Fruit fly (Drosophila melanogaster): Measurements from ENCODE around the gene hyx.

The hyx gene

DNA sequence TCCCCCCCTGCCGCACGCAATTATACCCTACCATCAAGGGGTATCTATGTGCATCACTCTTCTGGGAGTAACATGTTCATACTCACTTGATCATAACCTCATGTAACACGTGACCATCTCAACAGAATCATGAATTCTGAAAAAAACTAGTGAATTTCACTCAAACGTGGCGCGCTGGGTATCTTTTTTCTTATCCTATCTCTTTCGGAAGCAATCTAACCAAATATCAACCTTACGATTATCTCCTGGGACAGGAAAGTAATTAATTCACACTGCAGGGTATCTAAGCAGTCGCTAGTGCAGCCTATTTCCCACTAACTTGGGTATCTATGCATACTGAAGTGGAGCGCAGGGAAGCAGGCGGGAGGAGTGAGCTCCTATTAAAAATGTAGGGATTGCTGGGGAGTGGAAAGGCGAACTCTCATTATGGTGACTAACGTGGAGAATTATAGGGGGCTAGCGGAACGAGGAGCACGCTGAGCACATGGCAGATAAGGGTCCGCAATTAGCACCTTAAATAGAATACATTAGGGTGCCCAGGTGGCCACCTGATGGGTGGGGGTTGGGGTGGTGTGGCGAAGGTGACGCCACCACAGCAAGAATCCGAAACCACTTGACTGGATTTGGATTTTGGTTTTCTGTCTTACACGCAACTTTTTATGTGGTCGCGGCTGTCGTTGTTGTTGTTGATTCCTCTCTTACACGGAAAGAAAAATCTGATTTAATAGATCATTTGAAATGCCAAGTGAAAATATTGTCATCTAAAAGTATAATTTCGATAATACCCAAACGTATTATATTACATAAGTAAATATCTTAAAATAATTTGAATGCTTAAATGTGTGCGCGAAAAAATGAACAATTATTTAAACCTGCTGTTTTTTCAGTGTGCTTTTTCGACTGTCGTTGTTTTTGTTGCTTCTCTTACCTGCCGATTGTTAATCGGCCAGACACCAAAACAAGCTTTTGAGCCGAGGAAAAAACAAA is 16.9 kb downstream of the hyx start:
- TF ChIP-seq CG7045 (GFP tag; optimal IDR thresholded peaks at IDR 0.05), result peak; percentile 77
- TF ChIP-seq cnc (optimal IDR thresholded peaks at IDR 0.05), result no peak
- peak; percentile 52 for TF ChIP-seq Hr96 (GFP tag; optimal IDR thresholded peaks at IDR 0.05)
- TF ChIP-seq cic (GFP tag; optimal IDR thresholded peaks at IDR 0.05), result no peak
- peak; percentile 9 for TF ChIP-seq pad (GFP tag; optimal IDR thresholded peaks at IDR 0.05)
- TF ChIP-seq toe (GFP tag; optimal IDR thresholded peaks at IDR 0.05), result peak; percentile 14
- TF ChIP-seq CG33017 (tag; optimal IDR thresholded peaks at IDR 0.05), result peak; percentile 73
- TF ChIP-seq CG11617 (GFP tag; optimal IDR thresholded peaks at IDR 0.05), result peak; percentile 44
- TF ChIP-seq CG1620 (GFP tag; optimal IDR thresholded peaks at IDR 0.05), result peak; percentile 59
- TF ChIP-seq Crg-1 (GFP tag; optimal IDR thresholded peaks at IDR 0.05), result no peak
- TF ChIP-seq tj (GFP tag; optimal IDR thresholded peaks at IDR 0.05), result peak; percentile 86
- peak; percentile 83 for TF ChIP-seq CG14711 (tag; optimal IDR thresholded peaks at IDR 0.05)
- peak; percentile 43 for TF ChIP-seq CG5204 (GFP tag; optimal IDR thresholded peaks at IDR 0.05)
- TF ChIP-seq CG12768 (GFP tag; optimal IDR thresholded peaks at IDR 0.05), result no peak
- no peak for TF ChIP-seq ovo (GFP tag; optimal IDR thresholded peaks at IDR 0.05)
- peak; percentile 62 for TF ChIP-seq Mnt (GFP tag; optimal IDR thresholded peaks at IDR 0.05)
- TF ChIP-seq bab1 (GFP tag; optimal IDR thresholded peaks at IDR 0.05), result peak; percentile 89
- peak; percentile 92 for TF ChIP-seq kay (GFP tag; ENCODE audit: borderline replicate concordance)
- TF ChIP-seq CG7101 (tag; optimal IDR thresholded peaks at IDR 0.05), result peak; percentile 79
- no peak for TF ChIP-seq Clk (GFP tag; optimal IDR thresholded peaks at IDR 0.05)

DNA sequence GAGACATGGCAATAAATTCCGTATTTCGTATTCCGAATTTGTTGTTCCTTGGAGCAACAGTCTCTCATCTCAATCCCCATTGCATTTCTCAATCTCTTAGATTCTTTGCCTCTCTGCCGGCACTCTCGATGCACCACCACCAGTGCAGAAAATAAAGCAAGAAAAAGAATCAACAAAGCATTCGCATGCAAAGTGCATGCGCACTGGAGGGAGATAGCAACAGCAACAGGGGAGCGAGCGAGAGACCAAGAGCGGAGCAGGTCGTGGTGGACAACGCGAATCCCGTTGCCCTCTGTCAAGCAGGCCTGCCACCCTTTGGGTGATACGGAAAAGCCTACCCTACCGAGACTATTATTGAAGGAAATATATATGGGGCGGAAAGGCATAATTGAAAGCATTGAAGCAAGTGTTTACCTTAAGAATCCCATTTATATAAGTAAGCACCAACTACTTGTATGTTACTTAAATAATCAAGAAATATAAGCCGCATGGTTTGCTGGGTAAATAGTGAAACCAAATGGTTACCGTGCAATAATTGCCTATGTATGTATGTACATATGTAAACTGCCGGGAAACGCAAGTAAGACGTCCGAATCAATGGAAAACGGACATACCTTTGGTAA is 18.0 kb downstream of the hyx start:
- TF ChIP-seq CG7045 (GFP tag; optimal IDR thresholded peaks at IDR 0.05), result no peak
- peak; percentile 31 for TF ChIP-seq CG33017 (tag; optimal IDR thresholded peaks at IDR 0.05)
- peak; percentile 83 for TF ChIP-seq kay (GFP tag; ENCODE audit: borderline replicate concordance)
- TF ChIP-seq ovo (GFP tag; optimal IDR thresholded peaks at IDR 0.05), result peak; percentile 40
- TF ChIP-seq pad (GFP tag; optimal IDR thresholded peaks at IDR 0.05), result peak; percentile 90
- peak; percentile 37 for TF ChIP-seq Mnt (GFP tag; optimal IDR thresholded peaks at IDR 0.05)
- TF ChIP-seq Hr96 (GFP tag; optimal IDR thresholded peaks at IDR 0.05), result peak; percentile 50
- TF ChIP-seq CG1620 (GFP tag; optimal IDR thresholded peaks at IDR 0.05), result no peak

DNA sequence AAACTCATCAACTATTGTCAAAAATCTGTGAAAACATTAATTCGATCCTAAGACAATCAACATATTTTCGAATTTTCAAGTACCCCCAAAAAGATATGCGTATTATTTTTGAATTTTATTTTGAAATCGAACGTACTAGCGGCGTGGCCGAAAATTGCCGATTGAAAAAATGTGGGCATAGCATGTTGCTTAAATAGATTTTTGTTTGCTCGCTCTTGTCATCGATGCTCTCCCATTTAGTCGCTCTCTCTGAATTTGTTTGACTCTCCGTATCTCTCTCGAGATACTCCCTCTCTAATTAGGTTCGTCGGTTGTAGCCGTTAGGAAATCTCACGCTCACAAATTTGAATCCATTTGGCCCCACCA is 18.5 kb downstream of the hyx start:
- TF ChIP-seq CG14711 (tag; optimal IDR thresholded peaks at IDR 0.05) (no peak), CG7045 (GFP tag; optimal IDR thresholded peaks at IDR 0.05) (no peak), Crg-1 (GFP tag; optimal IDR thresholded peaks at IDR 0.05) (no peak), CG11617 (GFP tag; optimal IDR thresholded peaks at IDR 0.05) (no peak), bab1 (GFP tag; optimal IDR thresholded peaks at IDR 0.05) (no peak)

DNA sequence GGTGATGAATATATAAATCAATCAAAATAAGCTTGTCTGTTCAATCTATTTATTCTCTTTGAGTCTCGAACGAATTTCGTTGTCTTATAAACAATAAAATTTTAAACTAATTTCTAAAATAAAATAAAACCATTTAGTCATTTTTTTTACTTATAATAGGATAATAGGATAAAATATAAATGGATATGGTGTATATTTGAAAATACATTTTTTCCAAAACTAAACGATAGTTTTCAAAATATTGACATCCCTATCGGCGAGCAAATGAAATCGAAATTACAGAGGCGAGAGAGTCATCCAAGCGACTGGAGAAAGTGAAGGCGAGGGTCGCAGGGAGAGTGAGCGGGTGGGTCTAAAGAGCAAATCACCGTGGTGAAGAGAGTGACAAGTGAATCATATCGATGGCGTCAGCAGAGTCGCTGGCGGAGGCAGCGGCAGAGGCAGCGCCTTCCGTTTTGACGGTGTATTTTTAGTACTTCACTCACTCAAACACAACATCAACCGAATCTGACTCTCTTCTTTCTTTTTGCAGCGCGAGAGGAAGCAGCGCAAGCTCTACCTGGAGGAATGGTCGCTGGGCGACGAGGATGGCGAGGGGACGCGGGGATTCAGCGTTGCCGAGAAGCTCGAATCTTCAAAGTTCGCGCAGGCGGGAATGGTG is 19.0 kb downstream of the hyx start:
- peak; percentile 80 for TF ChIP-seq Crg-1 (GFP tag; optimal IDR thresholded peaks at IDR 0.05)
- peak; percentile 89 for TF ChIP-seq pad (GFP tag; optimal IDR thresholded peaks at IDR 0.05)
- TF ChIP-seq CG7045 (GFP tag; optimal IDR thresholded peaks at IDR 0.05), result peak; percentile 98
- TF ChIP-seq CG33017 (tag; optimal IDR thresholded peaks at IDR 0.05), result peak; percentile 99
- TF ChIP-seq ovo (GFP tag; optimal IDR thresholded peaks at IDR 0.05), result peak; percentile 79
- peak; percentile 87 for TF ChIP-seq CG5204 (GFP tag; optimal IDR thresholded peaks at IDR 0.05)
- peak; percentile 99 for TF ChIP-seq kay (GFP tag; ENCODE audit: borderline replicate concordance)
- TF ChIP-seq Hr96 (GFP tag; optimal IDR thresholded peaks at IDR 0.05), result peak; percentile 93
- peak; percentile 99 for TF ChIP-seq CG7101 (tag; optimal IDR thresholded peaks at IDR 0.05)
- peak; percentile 96 for TF ChIP-seq Clk (GFP tag; optimal IDR thresholded peaks at IDR 0.05)
- TF ChIP-seq CG1620 (GFP tag; optimal IDR thresholded peaks at IDR 0.05), result peak; percentile 75
- TF ChIP-seq CG14711 (tag; optimal IDR thresholded peaks at IDR 0.05), result peak; percentile 97
- TF ChIP-seq toe (GFP tag; optimal IDR thresholded peaks at IDR 0.05), result peak; percentile 95
- peak; percentile 99 for TF ChIP-seq CG11617 (GFP tag; optimal IDR thresholded peaks at IDR 0.05)
- peak; percentile 93 for TF ChIP-seq bab1 (GFP tag; optimal IDR thresholded peaks at IDR 0.05)
- peak; percentile 95 for TF ChIP-seq cic (GFP tag; optimal IDR thresholded peaks at IDR 0.05)
- TF ChIP-seq CG12768 (GFP tag; optimal IDR thresholded peaks at IDR 0.05), result peak; percentile 99
- TF ChIP-seq cnc (optimal IDR thresholded peaks at IDR 0.05), result no peak
- TF ChIP-seq Mnt (GFP tag; optimal IDR thresholded peaks at IDR 0.05), result peak; percentile 79
- peak; percentile 88 for TF ChIP-seq tj (GFP tag; optimal IDR thresholded peaks at IDR 0.05)

DNA sequence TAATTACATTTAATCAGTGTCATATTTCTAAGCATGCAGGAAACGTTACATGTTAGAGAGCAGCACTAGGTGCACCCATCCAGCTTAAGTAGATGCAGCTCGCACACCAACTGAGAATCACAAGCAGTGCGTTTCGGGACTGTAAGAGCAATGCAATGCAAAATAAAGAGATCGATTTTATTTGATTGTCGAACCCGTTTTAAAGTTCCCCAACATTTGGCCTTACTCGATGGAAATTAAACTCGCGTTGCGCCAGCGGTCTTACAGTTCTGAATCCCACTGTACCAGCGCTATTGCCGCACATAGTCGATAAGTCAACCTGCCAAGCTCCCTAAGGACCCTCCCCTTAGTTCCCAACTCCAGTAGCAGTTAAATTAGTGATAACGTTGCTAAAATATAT is 24.2 kb downstream of the hyx start:
- TF ChIP-seq CG33017 (tag; optimal IDR thresholded peaks at IDR 0.05), result peak; percentile 37
- TF ChIP-seq kay (GFP tag; ENCODE audit: borderline replicate concordance), result no peak

DNA sequence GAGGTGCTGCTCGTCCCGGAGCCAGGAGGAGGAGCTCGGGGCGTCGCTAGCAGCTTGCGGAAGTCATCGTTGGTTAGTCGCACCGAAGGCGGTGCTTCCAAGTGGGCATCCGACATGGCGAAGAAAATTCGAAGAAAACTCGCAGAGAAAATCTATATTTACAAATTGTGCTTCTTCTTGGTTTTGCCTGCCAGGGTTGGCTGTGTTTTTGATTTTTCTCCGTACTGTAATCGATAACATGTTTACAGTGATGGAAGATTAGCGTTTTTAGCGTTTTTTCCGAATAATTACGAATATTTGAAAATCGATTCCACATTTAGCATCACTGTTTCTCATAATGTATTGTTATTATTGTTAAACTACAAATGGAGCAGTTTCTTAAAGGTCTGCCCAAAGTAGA is 26.3 kb downstream of the hyx start, which contains the start of the genes beag and Ada:
beag (minus strand) TSS at position 205 of the 400 bp plus-strand sequence.
Ada (plus strand) TSS at position 310 of the 400 bp plus-strand sequence.
- TF ChIP-seq CG7101 (tag; optimal IDR thresholded peaks at IDR 0.05) (peak; percentile 61), Mnt (GFP tag; optimal IDR thresholded peaks at IDR 0.05) (peak; percentile 51), tj (GFP tag; optimal IDR thresholded peaks at IDR 0.05) (no peak), Clk (GFP tag; optimal IDR thresholded peaks at IDR 0.05) (peak; percentile 9), CG33017 (tag; optimal IDR thresholded peaks at IDR 0.05) (peak; percentile 48), cnc (optimal IDR thresholded peaks at IDR 0.05) (no peak), CG11617 (GFP tag; optimal IDR thresholded peaks at IDR 0.05) (peak; percentile 26), toe (GFP tag; optimal IDR thresholded peaks at IDR 0.05) (peak; percentile 10), CG12768 (GFP tag; optimal IDR thresholded peaks at IDR 0.05) (no peak), CG5204 (GFP tag; optimal IDR thresholded peaks at IDR 0.05) (no peak), CG14711 (tag; optimal IDR thresholded peaks at IDR 0.05) (peak; percentile 95), bab1 (GFP tag; optimal IDR thresholded peaks at IDR 0.05) (peak; percentile 65)
